Worm (Caenorhabditis elegans) whole organism, late embryonic: Measurements from ENCODE around the gene F53A9.9.

ENCODE experiments used
- F13H6.1 ChIP-seq: sonication (generic microtip); optimal IDR thresholded peaks from 2 replicates; lab custom pipeline; 2016; ENCODE audit warnings: missing genetic modification characterization, missing compliant biosample characterization
- K02D7.2 ChIP-seq: sonication (generic microtip); optimal IDR thresholded peaks from 2 replicates; lab custom pipeline; 2017; ENCODE audit warnings: mild to moderate bottlenecking, missing genetic modification characterization, missing compliant biosample characterization
- Y22D7AL.16 ChIP-seq: sonication (generic microtip); optimal IDR thresholded peaks from 2 replicates; lab custom pipeline; 2016; ENCODE audit warnings: missing genetic modification characterization, missing compliant biosample characterization
- ceh-14 ChIP-seq: sonication (generic microtip); optimal IDR thresholded peaks from 2 replicates; lab custom pipeline; 2016; ENCODE audit warnings: missing genotype, missing genetic modification characterization, missing compliant biosample characterization
- ceh-2 ChIP-seq: sonication (generic microtip); optimal IDR thresholded peaks from 2 replicates; lab custom pipeline; 2016; ENCODE audit warnings: missing genotype, missing genetic modification characterization, missing compliant biosample characterization
- ceh-30 ChIP-seq: fragments of 150-350 bp; optimal IDR thresholded peaks from 2 replicates; lab custom pipeline; 2014; ENCODE audit warnings: missing biosample characterization, missing genetic modification characterization
- ceh-31 ChIP-seq: sonication (generic microtip); optimal IDR thresholded peaks from 2 replicates; lab custom pipeline; 2016; ENCODE audit warnings: missing genetic modification characterization, missing compliant biosample characterization
- dmd-4 ChIP-seq: sonication (generic microtip); optimal IDR thresholded peaks from 2 replicates; lab custom pipeline; 2016; ENCODE audit warnings: borderline replicate concordance, missing genetic modification characterization, missing compliant biosample characterization
- ets-4 ChIP-seq: sonication (generic microtip); optimal IDR thresholded peaks from 2 replicates; lab custom pipeline; 2016; ENCODE audit warnings: missing genetic modification characterization, missing compliant biosample characterization
- eyg-1 ChIP-seq: sonication (generic microtip); optimal IDR thresholded peaks from 2 replicates; lab custom pipeline; 2016; ENCODE audit warnings: missing genotype, missing genetic modification characterization, missing compliant biosample characterization
- fax-1 ChIP-seq: sonication (generic microtip); optimal IDR thresholded peaks from 2 replicates; lab custom pipeline; 2016; ENCODE audit warnings: missing genotype, missing genetic modification characterization, missing compliant biosample characterization
- fkh-10 ChIP-seq: fragments of 150-350 bp; optimal IDR thresholded peaks from 2 replicates; lab custom pipeline; 2014; ENCODE audit warnings: missing biosample characterization, missing genetic modification reagents, missing genetic modification characterization
- gmeb-2 ChIP-seq: sonication (generic microtip); optimal IDR thresholded peaks from 2 replicates; lab custom pipeline; 2016; ENCODE audit warnings: missing genetic modification characterization, inconsistent platforms, missing compliant biosample characterization
- hlh-15 ChIP-seq: sonication (generic microtip); optimal IDR thresholded peaks from 2 replicates; lab custom pipeline; 2016; ENCODE audit warnings: missing genetic modification characterization, missing compliant biosample characterization
- hlh-8 ChIP-seq: sonication (generic microtip); optimal IDR thresholded peaks from 2 replicates; lab custom pipeline; 2016; ENCODE audit warnings: missing genotype, missing genetic modification characterization, missing compliant biosample characterization
- lim-6 ChIP-seq: sonication (generic microtip); optimal IDR thresholded peaks from 2 replicates; lab custom pipeline; 2016; ENCODE audit warnings: missing genetic modification characterization, missing compliant biosample characterization
- lin-11 ChIP-seq: fragments of 200-800 bp; sonication (Bioruptor generic); optimal IDR thresholded peaks from 2 replicates; lab custom pipeline; 2018; ENCODE audit warnings: mild to moderate bottlenecking, missing genetic modification characterization, missing compliant biosample characterization
- madf-2 ChIP-seq: sonication (generic microtip); optimal IDR thresholded peaks from 2 replicates; lab custom pipeline; 2017; ENCODE audit warnings: missing genetic modification characterization, missing compliant biosample characterization
- mec-3 ChIP-seq: sonication (generic microtip); optimal IDR thresholded peaks from 2 replicates; lab custom pipeline; 2016; ENCODE audit warnings: borderline replicate concordance, missing genetic modification characterization, missing compliant biosample characterization
- nhr-232 ChIP-seq: sonication (generic microtip); optimal IDR thresholded peaks from 2 replicates; lab custom pipeline; 2016; ENCODE audit warnings: missing genetic modification characterization, missing compliant biosample characterization
- odd-2 ChIP-seq: sonication (generic microtip); optimal IDR thresholded peaks from 2 replicates; lab custom pipeline; 2017; ENCODE audit warnings: antibody characterized with exemption, mild to moderate bottlenecking, missing genetic modification characterization, missing compliant biosample characterization
- pag-3 ChIP-seq: sonication (generic microtip); optimal IDR thresholded peaks from 2 replicates; lab custom pipeline; 2016; ENCODE audit warnings: missing compliant biosample characterization, missing genetic modification characterization, borderline replicate concordance
- pax-1 ChIP-seq: fragments of 150-350 bp; optimal IDR thresholded peaks from 2 replicates; lab custom pipeline; 2014; ENCODE audit warnings: missing biosample characterization, missing genetic modification characterization
- pqm-1 ChIP-seq: sonication (generic microtip); optimal IDR thresholded peaks from 2 replicates; lab custom pipeline; 2016; ENCODE audit warnings: missing genetic modification characterization, missing compliant biosample characterization
- pros-1 ChIP-seq: fragments of 150-350 bp; optimal IDR thresholded peaks from 2 replicates; lab custom pipeline; 2014; ENCODE audit warnings: missing biosample characterization, missing genetic modification reagents, missing genetic modification characterization
- ref-2 ChIP-seq: sonication (generic microtip); optimal IDR thresholded peaks from 2 replicates; lab custom pipeline; 2016; ENCODE audit warnings: missing genetic modification characterization, missing compliant biosample characterization
- sdc-2 ChIP-seq: sonication (generic microtip); optimal IDR thresholded peaks from 2 replicates; lab custom pipeline; 2016; ENCODE audit warnings: missing genotype, missing genetic modification characterization, missing compliant biosample characterization
- sox-2 ChIP-seq: fragments of 200-800 bp; sonication (Bioruptor generic); IDR thresholded peaks from 2 replicates; pipeline ENCODE4 v1.3.6; 2022; ENCODE audit warnings: missing genetic modification reagents, missing genetic modification characterization, missing compliant biosample characterization
- sox-4 ChIP-seq: sonication (generic microtip); optimal IDR thresholded peaks from 2 replicates; lab custom pipeline; 2017; ENCODE audit warnings: mild to moderate bottlenecking, missing genetic modification characterization, inconsistent platforms, missing compliant biosample characterization
- syd-9 ChIP-seq: sonication (generic microtip); optimal IDR thresholded peaks from 2 replicates; lab custom pipeline; 2016; ENCODE audit warnings: mild to moderate bottlenecking, missing genetic modification characterization, moderate library complexity, missing compliant biosample characterization
- tbx-7 ChIP-seq: sonication (generic microtip); optimal IDR thresholded peaks from 2 replicates; lab custom pipeline; 2016; ENCODE audit warnings: missing genotype, missing genetic modification characterization, missing compliant biosample characterization
- unc-3 ChIP-seq, 2 experiments: fragments of 200-800 bp in 1 of 2; sonication (Bioruptor generic) in 1 of 2; sonication (generic microtip) in 1 of 2; conservative IDR thresholded peaks in 1 of 2; optimal IDR thresholded peaks in 1 of 2; 2 replicates each; pipeline versions ENCODE4 v1.3.6 to Lab custom; 2016 to 2022; ENCODE audit warnings: missing compliant biosample characterization in 2 of 2, missing genetic modification characterization in 2 of 2, missing genetic modification reagents in 1 of 2
- unc-55 ChIP-seq: sonication (generic microtip); optimal IDR thresholded peaks from 2 replicates; lab custom pipeline; 2017; ENCODE audit warnings: missing biosample characterization, missing genetic modification reagents, missing genetic modification characterization
- unc-86 ChIP-seq: sonication (generic microtip); optimal IDR thresholded peaks from 2 replicates; lab custom pipeline; 2016; ENCODE audit warnings: missing genetic modification characterization, missing compliant biosample characterization
- zip-5 ChIP-seq: sonication (generic microtip); optimal IDR thresholded peaks from 2 replicates; lab custom pipeline; 2016; ENCODE audit warnings: missing genetic modification characterization, missing compliant biosample characterization

Gene F53A9.9

DNA sequence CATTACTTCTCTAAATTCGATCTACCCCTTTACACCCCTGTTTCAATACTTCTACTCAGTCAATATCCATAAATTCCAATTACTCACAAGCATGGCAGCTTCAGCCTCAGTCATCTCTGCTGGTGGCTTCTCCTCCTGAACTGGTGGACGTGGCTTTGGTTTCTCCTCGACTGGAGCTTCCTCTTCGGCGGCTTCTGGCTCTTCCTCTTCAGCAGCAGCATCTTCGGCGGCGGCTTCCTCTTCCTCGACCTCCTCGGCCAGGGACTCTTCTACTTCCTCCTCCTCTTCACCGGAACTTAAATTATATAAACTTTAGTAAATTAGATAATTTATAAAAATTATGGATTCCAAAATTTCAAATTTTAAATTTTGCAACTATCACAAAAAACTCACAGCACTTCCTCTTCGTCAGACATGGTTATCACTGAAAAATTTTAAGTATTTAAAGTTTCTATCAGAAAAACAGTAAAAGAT is 2.6 kb upstream of the F53A9.9 start, which contains the start of gene tnt-2:
tnt-2 (minus strand) TSS at position 424 of the 474 bp plus-strand sequence.
- TF ChIP-seq fax-1 (tag; lab: Kevin White, UChicago), result no peak
- no peak for TF ChIP-seq fkh-10 (GFP tag; lab: Kevin White, UChicago)
- no peak for TF ChIP-seq lin-11
- no peak for TF ChIP-seq lim-6
- TF ChIP-seq F13H6.1 (tag; lab: Kevin White, UChicago), result no peak
- TF ChIP-seq madf-2 (tag; lab: Kevin White, UChicago), result no peak
- TF ChIP-seq ceh-14 (tag; lab: Kevin White, UChicago), result no peak
- TF ChIP-seq unc-86, result no peak
- no peak for TF ChIP-seq pax-1
- TF ChIP-seq eyg-1 (tag; lab: Kevin White, UChicago), result no peak

ce11 chrX:8721273-8721672 is 715 bp upstream of the F53A9.9 start:
- TF ChIP-seq gmeb-2 (tag; lab: Kevin White, UChicago) (no peak), lim-6 (no peak), hlh-15 (no peak), unc-55 (GFP tag; lab: Kevin White, UChicago) (no peak), pros-1 (tag; lab: Kevin White, UChicago) (no peak), ceh-31 (no peak), ceh-2 (no peak), sox-4 (no peak), odd-2 (no peak), syd-9 (tag; lab: Kevin White, UChicago) (no peak), madf-2 (tag; lab: Kevin White, UChicago) (no peak), K02D7.2 (tag; lab: Kevin White, UChicago) (no peak)

ce11 chrX:8719888-8720287 is 670 bp downstream of the F53A9.9 start:
- TF ChIP-seq zip-5 (tag; lab: Kevin White, UChicago) (no peak), mec-3 (tag; lab: Kevin White, UChicago) (no peak), pqm-1 (no peak)

- TF ChIP-seq sdc-2 (tag; lab: Kevin White, UChicago) (no peak), nhr-232 (tag; lab: Kevin White, UChicago) (no peak), Y22D7AL.16 (no peak), pax-1 (no peak), tbx-7 (tag; lab: Kevin White, UChicago) (no peak), ceh-30 (tag; lab: Kevin White, UChicago) (no peak), pag-3 (tag; lab: Kevin White, UChicago) (no peak), sox-2 (no peak), ceh-31 (no peak), dmd-4 (tag; lab: Kevin White, UChicago) (no peak), ets-4 (tag; lab: Kevin White, UChicago) (no peak), fkh-10 (GFP tag; lab: Kevin White, UChicago) (no peak), mec-3 (tag; lab: Kevin White, UChicago) (no peak), hlh-8 (tag; lab: Kevin White, UChicago) (no peak)
Measured at ce11 chrX:8718856-8719255, 1.7 kb downstream of the F53A9.9 start, which contains the start of gene F53A9.8. Gene F53A9.8 (minus strand): TSS chrX:8718904.

DNA sequence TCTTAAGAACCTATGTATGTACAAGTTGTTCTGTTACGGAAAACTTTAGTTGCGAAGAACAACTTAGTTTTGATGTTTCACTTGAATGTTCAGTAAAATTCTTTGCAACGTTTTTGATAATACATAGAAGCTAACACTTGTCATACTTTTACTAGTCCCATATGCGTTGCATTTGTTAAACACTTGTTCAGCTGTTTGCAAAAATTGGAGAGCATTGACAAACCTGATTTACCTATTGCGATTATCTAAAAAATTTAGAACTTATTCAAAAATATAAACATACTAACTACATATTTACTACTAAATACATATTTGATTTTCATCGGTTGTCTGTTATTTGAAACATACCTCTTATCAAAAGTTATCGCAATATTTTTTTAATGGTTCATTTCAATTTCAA is 2.4 kb downstream of the F53A9.9 start:
- TF ChIP-seq F13H6.1 (tag; lab: Kevin White, UChicago) (no peak), hlh-8 (tag; lab: Kevin White, UChicago) (no peak), ref-2 (tag; lab: Kevin White, UChicago) (no peak)

- TF ChIP-seq unc-3 (GFP tag; conservative IDR thresholded peaks at IDR 0.05; lab: Robert Waterston, UW) (no peak), unc-3 (tag; optimal IDR thresholded peaks at IDR 0.05; lab: Kevin White, UChicago) (no peak), F13H6.1 (tag; lab: Kevin White, UChicago) (no peak)
Measured at ce11 chrX:8716822-8717221, 3.7 kb downstream of the F53A9.9 start, which contains the start of gene F53A9.7. Gene F53A9.7 (minus strand): TSS chrX:8716922.
